Fruit fly (Drosophila melanogaster) whole organism, adult: ENCODE results near the gene LeuRS-m.

Source experiments
- CG11617 ChIP-seq: fragments of 200-800 bp; sonication (Bioruptor generic); optimal IDR thresholded peaks from 2 replicates; lab custom pipeline; 2017; ENCODE audit warnings: mild to moderate bottlenecking, missing biosample characterization, missing genetic modification reagents, missing genetic modification characterization
- CG12768 ChIP-seq: fragments of 200-800 bp; sonication (Bioruptor generic); optimal IDR thresholded peaks from 2 replicates; lab custom pipeline; 2017; ENCODE audit warnings: missing biosample characterization, missing genetic modification characterization, mild to moderate bottlenecking, moderate library complexity, missing genetic modification reagents
- CG1620 ChIP-seq: fragments of 200-800 bp; sonication (Bioruptor generic); optimal IDR thresholded peaks from 2 replicates; lab custom pipeline; 2016; ENCODE audit warnings: missing biosample characterization, missing genetic modification characterization
- CG5204 ChIP-seq: fragments of 200-800 bp; sonication (Bioruptor generic); optimal IDR thresholded peaks from 2 replicates; lab custom pipeline; 2016; ENCODE audit warnings: missing biosample characterization, missing genetic modification characterization
- CG7101 ChIP-seq: fragments of 200-800 bp; sonication (Bioruptor generic); optimal IDR thresholded peaks from 2 replicates; lab custom pipeline; 2018; ENCODE audit warnings: missing biosample characterization, mild to moderate bottlenecking, missing genetic modification characterization, moderate library complexity
- Crg-1 ChIP-seq: fragments of 200-800 bp; sonication (Bioruptor generic); optimal IDR thresholded peaks from 2 replicates; lab custom pipeline; 2016; ENCODE audit warnings: missing biosample characterization, missing genetic modification characterization
- Hr96 ChIP-seq: fragments of 200-800 bp; sonication (Bioruptor generic); optimal IDR thresholded peaks from 2 replicates; lab custom pipeline; 2016; ENCODE audit warnings: missing biosample characterization, missing genetic modification characterization
- bab1 ChIP-seq: fragments of 200-800 bp; sonication (Bioruptor generic); optimal IDR thresholded peaks from 3 replicates; lab custom pipeline; 2019; ENCODE audit warnings: missing biosample characterization, mild to moderate bottlenecking, missing genetic modification characterization, moderate library complexity
- cic ChIP-seq: fragments of 200-800 bp; sonication (Bioruptor generic); optimal IDR thresholded peaks from 2 replicates; lab custom pipeline; 2017; ENCODE audit warnings: missing biosample characterization, mild to moderate bottlenecking, missing genetic modification characterization, moderate library complexity
- kay ChIP-seq: fragments of 200-800 bp; sonication (Bioruptor generic); peaks from one replicate; lab custom pipeline; 2016; ENCODE audit warnings: missing biosample characterization, missing genetic modification characterization, borderline replicate concordance
- ovo ChIP-seq: fragments of 200-800 bp; sonication (Bioruptor generic); optimal IDR thresholded peaks from 2 replicates; lab custom pipeline; 2016; ENCODE audit warnings: missing biosample characterization, missing genetic modification characterization
- pad ChIP-seq: fragments of 200-800 bp; sonication (Bioruptor generic); optimal IDR thresholded peaks from 3 replicates; lab custom pipeline; 2017; ENCODE audit warnings: missing biosample characterization, missing genetic modification characterization, mild to moderate bottlenecking, moderate library complexity, missing genetic modification reagents
- tj ChIP-seq: fragments of 200-800 bp; sonication (Bioruptor generic); optimal IDR thresholded peaks from 3 replicates; lab custom pipeline; 2017; ENCODE audit warnings: missing biosample characterization, mild to moderate bottlenecking, missing genetic modification characterization, moderate library complexity
- toe ChIP-seq: fragments of 200-800 bp; sonication (Bioruptor generic); optimal IDR thresholded peaks from 2 replicates; lab custom pipeline; 2016; ENCODE audit warnings: missing biosample characterization, missing genetic modification characterization

DNA sequence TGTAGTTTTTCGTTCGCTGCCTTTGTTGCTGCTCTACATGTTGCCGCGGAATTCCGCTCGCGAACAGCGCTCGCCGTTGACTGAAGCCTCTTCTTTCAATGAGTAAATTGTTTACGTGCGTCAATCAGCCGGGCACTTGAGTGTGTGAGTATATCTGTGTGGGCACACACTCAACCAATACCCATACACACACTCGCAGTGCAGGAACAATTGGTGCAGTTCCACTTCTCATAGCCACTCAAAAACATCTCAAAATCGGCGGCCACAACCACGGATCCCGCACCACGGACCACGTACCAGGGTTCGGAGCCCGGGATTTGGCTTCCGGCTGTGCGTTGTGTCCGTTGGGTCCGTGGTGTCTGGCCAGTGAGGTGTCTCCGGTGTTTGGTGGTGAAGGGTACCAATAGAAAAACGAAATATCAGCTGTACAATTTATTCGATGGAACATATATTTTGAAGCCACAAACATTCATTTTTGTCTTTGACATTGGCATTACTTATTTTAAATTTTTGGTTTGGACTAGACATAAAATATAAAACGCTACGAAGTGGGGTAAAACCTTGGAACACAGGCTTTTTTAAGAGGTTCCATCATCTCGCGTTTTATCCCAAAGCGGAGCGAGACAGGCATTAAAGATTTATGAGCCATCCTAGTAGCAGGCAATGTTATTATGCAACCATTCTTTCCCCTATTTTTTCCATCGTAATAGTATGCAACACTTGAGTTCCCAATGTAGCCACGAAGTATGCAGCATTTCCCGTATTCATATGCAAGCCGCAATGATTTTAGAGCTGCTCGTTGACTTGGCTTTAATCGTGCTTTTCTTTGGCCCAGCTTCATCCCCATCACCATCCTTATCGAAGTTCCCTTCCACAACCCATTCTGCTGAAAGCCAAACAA is 14.6 kb downstream of the LeuRS-m start, which contains the start of gene CG13707:
- TF ChIP-seq CG12768 (GFP tag; lab: Kevin White, UChicago) (no peak), bab1 (no peak), CG1620 (GFP tag; lab: Kevin White, UChicago) (no peak), pad (GFP tag; lab: Kevin White, UChicago) (peak; percentile 99), CG11617 (GFP tag; lab: Kevin White, UChicago) (no peak), kay (GFP tag; lab: Kevin White, UChicago) (no peak), Hr96 (GFP tag; lab: Kevin White, UChicago) (no peak), ovo (no peak), Crg-1 (GFP tag; lab: Kevin White, UChicago) (no peak), tj (GFP tag; lab: Kevin White, UChicago) (no peak), toe (GFP tag; lab: Kevin White, UChicago) (no peak), cic (GFP tag; lab: Kevin White, UChicago) (no peak), CG5204 (no peak), CG7101 (tag; lab: Kevin White, UChicago) (no peak)
